Fruit fly (Drosophila melanogaster) whole organism: Measurements from ENCODE around the gene CG14893.

Experiments
- CG8478 ChIP-seq: fragments of >200 bp; optimal IDR thresholded peaks from 2 replicates; lab custom pipeline; 2018; ENCODE audit warnings: inconsistent platforms
- Dll ChIP-seq: fragments of >200 bp; optimal IDR thresholded peaks from 2 replicates; lab custom pipeline; 2017
- EcR ChIP-seq, 2 experiments: fragments of >200 bp; optimal IDR thresholded peaks; 2 replicates each; lab custom pipeline; 2017; ENCODE audit warnings: missing biosample characterization in 2 of 2, missing genetic modification characterization in 2 of 2, missing genetic modification reagents in 2 of 2
- pan ChIP-seq: fragments of >200 bp; optimal IDR thresholded peaks from 2 replicates; lab custom pipeline; 2017
- psq ChIP-seq: fragments of >200 bp; optimal IDR thresholded peaks from 2 replicates; lab custom pipeline; 2017
- usp ChIP-seq: fragments of >200 bp; optimal IDR thresholded peaks from 2 replicates; lab custom pipeline; 2017; ENCODE audit warnings: missing biosample characterization, missing genetic modification characterization, mixed read lengths

Gene CG14893

dm6 chr3R:16640005-16640408 lies 19.4 kb downstream of the CG14893 start, which contains the start of gene nonA-l:
Gene nonA-l, plus strand, starts transcription at chr3R:16640205.
- TF ChIP-seq usp (GFP tag; lab: Kevin White, UChicago), result no peak
- TF ChIP-seq pan (lab: Kevin White, UChicago), result no peak
- no peak for TF ChIP-seq EcR (GFP tag; optimal IDR thresholded peaks at IDR 0.05; lab: Kevin White, UChicago)
- no peak for TF ChIP-seq CG8478 (lab: Kevin White, UChicago)
- TF ChIP-seq Dll, result no peak
- no peak for TF ChIP-seq psq (lab: Kevin White, UChicago)

dm6 chr3R:16643591-16643990 lies 23.0 kb downstream of the CG14893 start, which contains the start of gene Arl6IP1:
Gene Arl6IP1, plus strand, starts transcription at chr3R:16643605.
- no peak for TF ChIP-seq Dll
- no peak for TF ChIP-seq usp (GFP tag; lab: Kevin White, UChicago)
- TF ChIP-seq psq (lab: Kevin White, UChicago), result no peak
- TF ChIP-seq pan (lab: Kevin White, UChicago), result no peak
- TF ChIP-seq CG8478 (lab: Kevin White, UChicago), result no peak
- no peak for TF ChIP-seq EcR (GFP tag; optimal IDR thresholded peaks at IDR 0.05; lab: Kevin White, UChicago)

dm6 chr3R:16646952-16647715 lies 26.6 kb downstream of the CG14893 start, which contains the start of the genes CG10324 and CCT3:
Gene CG10324, minus strand, starts transcription at chr3R:16647004.
Gene CCT3, plus strand, starts transcription at chr3R:16647605.
- TF ChIP-seq CG8478 (lab: Kevin White, UChicago) (no peak), EcR (GFP tag; optimal IDR thresholded peaks at IDR 0.05; lab: Kevin White, UChicago) (no peak), usp (GFP tag; lab: Kevin White, UChicago) (no peak), pan (lab: Kevin White, UChicago) (no peak), psq (lab: Kevin White, UChicago) (no peak), Dll (no peak)

- no peak for TF ChIP-seq usp (GFP tag; lab: Kevin White, UChicago)
- no peak for TF ChIP-seq pan (lab: Kevin White, UChicago)
These were observed 27.1 kb downstream of the CG14893 start for dm6 chr3R:16647716-16648016.

DNA sequence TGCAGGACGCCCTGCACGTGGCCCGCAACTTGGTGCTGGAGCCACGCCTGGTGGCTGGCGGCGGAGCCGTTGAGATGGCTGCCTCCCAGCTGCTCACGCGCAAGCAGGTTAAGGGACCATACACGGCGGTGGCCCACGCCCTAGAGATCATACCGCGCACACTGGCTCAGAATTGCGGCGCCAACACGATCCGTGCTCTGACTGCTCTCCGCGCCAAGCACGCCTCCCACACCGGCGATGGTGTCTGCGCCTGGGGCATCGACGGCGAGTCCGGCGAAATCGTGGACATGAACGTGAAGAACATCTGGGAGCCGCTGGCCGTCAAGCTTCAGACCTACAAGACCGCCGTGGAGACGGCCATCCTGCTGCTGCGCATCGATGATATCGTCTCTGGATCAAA lies 28.7 kb downstream of the CG14893 start:
- TF ChIP-seq Dll (no peak), usp (GFP tag; lab: Kevin White, UChicago) (no peak), psq (lab: Kevin White, UChicago) (no peak), EcR (GFP tag; optimal IDR thresholded peaks at IDR 0.05; lab: Kevin White, UChicago) (no peak), pan (lab: Kevin White, UChicago) (no peak), CG8478 (lab: Kevin White, UChicago) (no peak)

DNA sequence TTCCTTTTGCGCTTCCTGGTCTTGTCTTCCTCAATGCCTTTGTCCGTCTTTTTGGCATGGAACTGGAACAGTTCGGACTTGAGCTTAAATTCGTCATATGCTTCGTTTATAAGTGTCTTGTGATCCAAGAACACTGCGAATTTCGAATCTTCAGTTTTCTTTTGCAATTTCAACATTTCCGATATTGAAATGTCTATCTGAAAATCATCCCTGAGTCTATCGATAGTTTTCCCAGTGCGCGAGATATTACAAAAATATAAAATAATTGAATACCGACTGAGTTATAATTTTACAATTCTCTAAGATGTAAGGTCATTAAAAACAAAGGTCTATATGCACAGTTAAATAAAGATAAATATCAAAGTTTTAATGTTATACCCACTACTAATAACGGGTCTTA lies 30.4 kb downstream of the CG14893 start, which contains the start of gene Mettl4:
Gene Mettl4 (minus strand): TSS at position 208 of the 400 bp plus-strand sequence.
- TF ChIP-seq psq (lab: Kevin White, UChicago) (no peak), CG8478 (lab: Kevin White, UChicago) (no peak), EcR (GFP tag; optimal IDR thresholded peaks at IDR 0.05; lab: Kevin White, UChicago) (no peak)

DNA sequence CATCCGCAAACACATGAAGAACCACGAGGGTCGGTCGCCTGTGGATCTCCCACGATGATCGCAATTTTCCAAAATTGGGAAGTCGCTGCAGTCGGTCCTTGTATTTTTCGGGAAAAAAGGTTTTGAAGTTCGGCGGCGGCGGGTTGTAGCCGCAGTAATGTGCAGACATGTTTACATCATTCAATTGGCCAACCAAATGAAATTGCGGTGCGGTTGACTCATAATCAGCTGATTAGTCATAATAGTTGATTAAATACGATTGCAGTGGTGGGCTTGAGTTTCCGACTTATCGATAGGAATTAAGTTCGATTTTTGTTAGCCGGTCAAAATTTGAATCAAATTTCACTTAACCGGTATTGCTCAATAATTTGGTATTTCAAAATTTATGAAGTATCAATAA lies 31.5 kb downstream of the CG14893 start, which contains the start of gene CG14907:
Gene CG14907 (minus strand): TSS at position 229 of the 400 bp plus-strand sequence.
- TF ChIP-seq CG8478 (lab: Kevin White, UChicago) (no peak), usp (GFP tag; lab: Kevin White, UChicago) (no peak)

DNA sequence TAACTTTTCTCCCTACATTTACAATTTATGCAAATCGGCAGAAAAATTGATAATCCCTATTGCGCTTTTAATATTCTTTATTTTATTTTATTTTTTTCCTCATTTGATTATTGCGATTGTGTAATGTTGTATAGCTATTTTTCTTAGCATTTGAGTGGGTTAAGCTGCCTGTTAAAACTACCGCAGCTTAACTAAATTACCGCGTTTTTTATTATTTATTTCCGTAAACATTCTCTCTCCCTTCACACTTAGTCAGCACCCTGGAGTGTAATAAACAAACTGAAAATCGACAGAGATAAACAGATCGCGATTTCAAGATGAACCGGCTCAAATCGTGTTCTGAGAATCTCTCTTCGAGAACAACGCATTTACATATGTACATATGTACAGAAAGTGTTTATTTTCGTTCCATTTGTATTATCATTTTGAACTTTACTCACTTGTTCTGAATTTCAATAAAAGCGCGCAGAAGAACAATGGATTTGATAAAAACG lies 34.5 kb downstream of the CG14893 start:
- TF ChIP-seq Dll, result no peak
- no peak for TF ChIP-seq CG8478 (lab: Kevin White, UChicago)
- TF ChIP-seq EcR (GFP tag; optimal IDR thresholded peaks at IDR 0.05; lab: Kevin White, UChicago), result no peak
- no peak for TF ChIP-seq pan (lab: Kevin White, UChicago)
- TF ChIP-seq usp (GFP tag; lab: Kevin White, UChicago), result no peak
- no peak for TF ChIP-seq psq (lab: Kevin White, UChicago)

- no peak for TF ChIP-seq psq (lab: Kevin White, UChicago)
- no peak for TF ChIP-seq Dll
These were observed 35.2 kb downstream of the CG14893 start, which contains the start of gene modSP for dm6 chr3R:16655494-16656493. Gene modSP, minus strand, starts transcription at chr3R:16655662.

- no peak for TF ChIP-seq pan (lab: Kevin White, UChicago)
These were observed 41.1 kb downstream of the CG14893 start for dm6 chr3R:16661693-16662092.

- no peak for TF ChIP-seq pan (lab: Kevin White, UChicago)
- TF ChIP-seq EcR (GFP tag; optimal IDR thresholded peaks at IDR 0.05; lab: Kevin White, UChicago), result no peak
These were observed 43.7 kb downstream of the CG14893 start for dm6 chr3R:16664144-16664825.
